Fruit fly (Drosophila melanogaster): ENCODE results near the gene Sirt7.
A peak's percentile ranks its signal among the peaks of the same experiment; 100 is the strongest.

Gene Sirt7

DNA sequence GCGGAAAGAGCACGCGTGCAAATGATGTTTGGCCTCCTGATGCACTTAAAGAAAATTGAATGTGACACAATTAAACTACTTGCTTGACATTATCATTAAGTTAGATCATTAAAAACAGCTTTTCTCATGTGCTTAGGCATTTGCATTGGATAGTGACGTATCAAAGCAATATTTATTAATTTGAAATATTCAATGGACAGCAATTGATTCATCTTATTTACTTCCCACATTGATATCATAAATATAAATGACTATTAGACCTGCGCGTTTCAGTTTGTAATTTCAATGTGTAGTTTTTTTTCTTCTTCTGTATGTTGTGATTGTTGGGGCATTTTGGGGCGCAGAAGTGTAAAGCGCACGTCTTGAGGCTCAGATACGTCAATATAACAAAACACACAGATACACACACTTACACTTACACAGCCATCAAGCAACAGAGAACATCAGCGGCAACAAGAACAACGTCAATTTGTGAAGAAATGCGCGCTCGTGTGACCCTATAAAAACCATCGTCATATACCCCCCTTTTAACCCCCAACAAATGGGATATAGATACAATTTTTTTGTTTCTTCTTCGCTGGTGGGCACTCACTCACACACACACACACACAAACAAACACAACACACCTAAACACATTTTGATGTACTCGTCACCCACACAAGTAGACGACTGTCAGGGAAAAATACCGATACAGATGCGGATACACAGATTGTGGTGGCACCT, 33.4 kb downstream of the Sirt7 start (continued):
- TF ChIP-seq CG11504 (tag; optimal IDR thresholded peaks at IDR 0.05) (peak; percentile 84), odd (GFP tag; optimal IDR thresholded peaks at IDR 0.05) (peak; percentile 40), CG3163 (GFP tag; optimal IDR thresholded peaks at IDR 0.05) (peak; percentile 24), CG11085 (GFP tag; IDR thresholded peaks at IDR 0.05) (no peak), CG3726 (GFP tag; IDR thresholded peaks at IDR 0.05) (0 out of 3 replicates have a peak, but pooled peaks have one; percentile 37), en (GFP tag; optimal IDR thresholded peaks at IDR 0.05) (peak; percentile 53), Pdp1 (GFP tag; optimal IDR thresholded peaks at IDR 0.05) (peak; percentile 54 to 67), wdn (GFP tag; IDR thresholded peaks at IDR 0.05) (no peak; the same call in 1 of the 2 replicates), ATbp (GFP tag; optimal IDR thresholded peaks at IDR 0.05) (peak; percentile 81), CG31224 (GFP tag; IDR thresholded peaks at IDR 0.05) (peak; percentile 59), bsh (GFP tag; optimal IDR thresholded peaks at IDR 0.05) (peak; percentile 22 to 82), Atf6 (GFP tag; IDR thresholded peaks at IDR 0.05) (peak; percentile 58; the same call in 1 of the 2 replicates), Hand (GFP tag; optimal IDR thresholded peaks at IDR 0.05) (peak; percentile 67), row (GFP tag; IDR thresholded peaks at IDR 0.05) (peak; percentile 77), CG6254 (GFP tag; optimal IDR thresholded peaks at IDR 0.05) (peak; percentile 54), cas (GFP tag; IDR thresholded peaks at IDR 0.05) (no peak), CG1603 (tag; optimal IDR thresholded peaks at IDR 0.05) (peak; percentile 71), CG2116 (GFP tag; optimal IDR thresholded peaks at IDR 0.05) (no peak), CG17829 (tag; optimal IDR thresholded peaks at IDR 0.05) (peak; percentile 72), wek (GFP tag; optimal IDR thresholded peaks at IDR 0.05) (no peak), scrt (GFP tag; optimal IDR thresholded peaks at IDR 0.05) (peak; percentile 55), CG2202 (tag; optimal IDR thresholded peaks at IDR 0.05) (peak; percentile 50), CG6272 (GFP tag; IDR thresholded peaks at IDR 0.05) (no peak), CG8089 (GFP tag; optimal IDR thresholded peaks at IDR 0.05) (peak; percentile 9), Sry-δ (GFP tag; optimal IDR thresholded peaks at IDR 0.05) (no peak), zfh2 (GFP tag; optimal IDR thresholded peaks at IDR 0.05) (peak; percentile 5), nerfin-1 (tag; optimal IDR thresholded peaks at IDR 0.05) (peak; percentile 42), Oli (tag; optimal IDR thresholded peaks at IDR 0.05) (peak; percentile 79), CG16813 (GFP tag; IDR thresholded peaks at IDR 0.05; ENCODE audit: partially characterized antibody) (no peak), Chrac-16 (GFP tag; optimal IDR thresholded peaks at IDR 0.05) (peak; percentile 53), CG18011 (GFP tag; optimal IDR thresholded peaks at IDR 0.05) (peak; percentile 37), Nf-YA (GFP tag; IDR thresholded peaks at IDR 0.05) (0 out of 2 replicates have a peak, but pooled peaks have one; percentile 29), HmgZ (tag; optimal IDR thresholded peaks at IDR 0.05) (peak; percentile 26), lola (GFP tag; optimal IDR thresholded peaks at IDR 0.05) (peak in 1 of 3 experiments; percentile 70), Meics (GFP tag; optimal IDR thresholded peaks at IDR 0.05) (peak; percentile 76), CG17568 (GFP tag; optimal IDR thresholded peaks at IDR 0.05) (peak; percentile 63), Stat92E (GFP tag; optimal IDR thresholded peaks at IDR 0.05) (no peak), nerfin-2 (GFP tag; IDR thresholded peaks at IDR 0.05; ENCODE audit: partially characterized antibody) (no peak), BEAF-32 (GFP tag; optimal IDR thresholded peaks at IDR 0.05) (no peak), fd102C (GFP tag; optimal IDR thresholded peaks at IDR 0.05) (no peak), CG11560 (tag; IDR thresholded peaks at IDR 0.05) (no peak), CG14860 (GFP tag; IDR thresholded peaks at IDR 0.05; ENCODE audit: partially characterized antibody) (no peak), jigr1 (GFP tag; IDR thresholded peaks at IDR 0.05) (peak; percentile 57; the same call in 1 of the 3 replicates), kay (GFP tag; optimal IDR thresholded peaks at IDR 0.05) (no peak), Xrp1 (GFP tag; IDR thresholded peaks at IDR 0.05) (peak; percentile 82), CG6854 (GFP tag; optimal IDR thresholded peaks at IDR 0.05) (peak; percentile 43), CG11696 (GFP tag; IDR thresholded peaks at IDR 0.05) (no peak)

All from whole organism, embryonic.